Worm (Caenorhabditis elegans): ENCODE data around the gene idpp-4.

The idpp-4 gene

ce11 chrII:10302646-10303045 is 18.6 kb upstream of the idpp-4 start, which contains the start of gene clpp-1 (continued):
- TF ChIP-seq zip-11 (GFP tag; IDR thresholded peaks at IDR 0.05): no peak
- TF ChIP-seq lim-7 (GFP tag; IDR thresholded peaks at IDR 0.05): no peak
- TF ChIP-seq lin-15B (tag; optimal IDR thresholded peaks at IDR 0.05): no peak
- no peak for TF ChIP-seq R02D3.7 (tag; optimal IDR thresholded peaks at IDR 0.05)
- TF ChIP-seq dmd-8 (GFP tag; IDR thresholded peaks at IDR 0.05): no peak
- TF ChIP-seq T20F7.1 (GFP tag; optimal IDR thresholded peaks at IDR 0.05): peak; percentile 19
- no peak for TF ChIP-seq nhr-102 (tag; optimal IDR thresholded peaks at IDR 0.05)
- peak; percentile 20 for TF ChIP-seq hlh-11 (tag; optimal IDR thresholded peaks at IDR 0.05)
- peak; percentile 17 for TF ChIP-seq dpl-1 (GFP tag; optimal IDR thresholded peaks at IDR 0.05)
- no peak for TF ChIP-seq duxl-1 (tag; optimal IDR thresholded peaks at IDR 0.05; ENCODE audit: poor library complexity)
- no peak for TF ChIP-seq zfp-2 (tag; optimal IDR thresholded peaks at IDR 0.05)
- TF ChIP-seq sdz-12 (GFP tag; optimal IDR thresholded peaks at IDR 0.05): no peak
- TF ChIP-seq pqm-1 (tag; optimal IDR thresholded peaks at IDR 0.05): no peak
- no peak for TF ChIP-seq lin-39 (tag; optimal IDR thresholded peaks at IDR 0.05)
- no peak for TF ChIP-seq php-3 (GFP tag; IDR thresholded peaks at IDR 0.05)
- TF ChIP-seq mes-2 (tag; optimal IDR thresholded peaks at IDR 0.05; ENCODE audit: poor library complexity, severe bottlenecking): peak; percentile 16
- TF ChIP-seq zip-2 (tag; optimal IDR thresholded peaks at IDR 0.05): no peak
- peak; percentile 29 for TF ChIP-seq hlh-30 (tag; optimal IDR thresholded peaks at IDR 0.05; ENCODE audit: insufficient read depth)
- peak in 1 of 2 experiments; percentile 31 for TF ChIP-seq lsy-2 (tag; optimal IDR thresholded peaks at IDR 0.05)
- no peak for TF ChIP-seq lin-13 (GFP tag; optimal IDR thresholded peaks at IDR 0.05)
- TF ChIP-seq vab-7 (GFP tag; IDR thresholded peaks at IDR 0.05): no peak
- no peak for TF ChIP-seq snpc-1.2 (GFP tag; IDR thresholded peaks at IDR 0.05)
- TF ChIP-seq nhr-77 (tag; optimal IDR thresholded peaks at IDR 0.05): no peak
- no peak for TF ChIP-seq nhr-48 (tag; optimal IDR thresholded peaks at IDR 0.05)
- peak; percentile 66; the same call in 1 of the 2 replicates for TF ChIP-seq zfp-3 (GFP tag; conservative IDR thresholded peaks at IDR 0.05)
- TF ChIP-seq nhr-28 (tag; optimal IDR thresholded peaks at IDR 0.05): no peak
- TF ChIP-seq lir-3 (tag; optimal IDR thresholded peaks at IDR 0.05): no peak
- peak; percentile 82 for TF ChIP-seq ama-1 (optimal IDR thresholded peaks at IDR 0.05)
- no peak for TF ChIP-seq tag-97 (GFP tag; IDR thresholded peaks at IDR 0.05)
- TF ChIP-seq daf-16 (GFP tag; optimal IDR thresholded peaks at IDR 0.05): no peak
- no peak for TF ChIP-seq daf-16 (tag; optimal IDR thresholded peaks at IDR 0.05)
- TF ChIP-seq ctbp-1 (GFP tag; IDR thresholded peaks at IDR 0.05): 0 out of 2 replicates have a peak, but pooled peaks have one; percentile 6
- TF ChIP-seq dmd-6 (GFP tag; IDR thresholded peaks at IDR 0.05): no peak
- TF ChIP-seq fkh-10 (GFP tag; optimal IDR thresholded peaks at IDR 0.05): no peak

DNA sequence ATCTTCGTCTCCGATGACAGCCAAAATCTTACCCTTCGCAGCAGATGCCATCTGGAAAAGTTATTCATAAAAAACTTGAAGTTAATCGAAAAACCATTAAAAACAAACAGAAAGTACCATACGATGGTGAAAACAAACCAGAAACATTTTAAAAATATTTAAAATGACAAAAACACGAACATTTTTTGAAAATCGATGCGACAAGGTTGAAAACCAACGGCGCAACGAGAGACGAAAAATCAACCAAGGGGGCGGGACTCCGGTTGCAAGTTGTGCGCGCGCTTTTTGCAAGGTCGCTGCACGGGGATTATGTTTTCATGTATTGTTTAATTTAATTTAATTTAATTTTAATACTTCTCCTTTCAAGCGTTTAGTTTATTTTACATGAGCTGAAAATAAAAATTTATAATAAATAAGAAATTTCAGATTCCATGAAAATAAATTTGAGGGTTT is 17.6 kb upstream of the idpp-4 start, which contains the start of gene vha-9:
Gene vha-9 (minus strand): TSS at position 51 of the 453 bp plus-strand sequence.
- peak; percentile 75 for TF ChIP-seq dve-1 (tag; optimal IDR thresholded peaks at IDR 0.05; ENCODE audit: insufficient read depth)
- peak; percentile 89 for TF ChIP-seq mes-2 (tag; optimal IDR thresholded peaks at IDR 0.05; ENCODE audit: poor library complexity, severe bottlenecking)
- TF ChIP-seq hmg-1.1 (GFP tag; IDR thresholded peaks at IDR 0.05): peak; percentile 10; the same call in 1 of the 2 replicates
- TF ChIP-seq dmd-6 (GFP tag; IDR thresholded peaks at IDR 0.05): peak; percentile 31; the same call in 1 of the 2 replicates
- peak; percentile 51 for TF ChIP-seq rbr-2 (tag; optimal IDR thresholded peaks at IDR 0.05)
- peak; percentile 41 for TF ChIP-seq pqm-1 (tag; optimal IDR thresholded peaks at IDR 0.05)
- peak; percentile 62 for TF ChIP-seq hlh-11 (tag; optimal IDR thresholded peaks at IDR 0.05)
- 0 out of 2 replicates have a peak, but pooled peaks have one; percentile 26 for TF ChIP-seq T26A8.4 (GFP tag; IDR thresholded peaks at IDR 0.05)
- peak; percentile 78 for TF ChIP-seq dpl-1 (GFP tag; optimal IDR thresholded peaks at IDR 0.05)
- TF ChIP-seq zip-11 (GFP tag; IDR thresholded peaks at IDR 0.05): no peak
- peak; percentile 59 for TF ChIP-seq lin-13 (GFP tag; optimal IDR thresholded peaks at IDR 0.05)
- TF ChIP-seq hif-1 (tag; optimal IDR thresholded peaks at IDR 0.05): peak in 1 of 2 experiments; percentile 54
- TF ChIP-seq ces-1 (GFP tag; optimal IDR thresholded peaks at IDR 0.05): no peak
- no peak for TF ChIP-seq ceh-82 (tag; optimal IDR thresholded peaks at IDR 0.05)
- peak in 1 of 2 experiments; percentile 15 for TF ChIP-seq unc-62 (GFP tag; optimal IDR thresholded peaks at IDR 0.05 in 1 of 2)
- no peak for TF ChIP-seq unc-62 (tag; optimal IDR thresholded peaks at IDR 0.05)
- TF ChIP-seq arid-1 (GFP tag; conservative IDR thresholded peaks at IDR 0.05): 0 out of 2 replicates have a peak, but pooled peaks have one; percentile 35
- TF ChIP-seq lin-38 (GFP tag; IDR thresholded peaks at IDR 0.05): peak; percentile 65
- peak in 1 of 2 experiments; percentile 37 for TF ChIP-seq lsy-2 (tag; optimal IDR thresholded peaks at IDR 0.05)
- TF ChIP-seq fkh-10 (GFP tag; optimal IDR thresholded peaks at IDR 0.05): peak; percentile 33
- no peak for TF ChIP-seq zfp-3 (GFP tag; conservative IDR thresholded peaks at IDR 0.05)
- peak; percentile 62 for TF ChIP-seq nhr-28 (tag; optimal IDR thresholded peaks at IDR 0.05)
- TF ChIP-seq zfp-2 (tag; optimal IDR thresholded peaks at IDR 0.05): no peak
- peak; percentile 63 for TF ChIP-seq ama-1 (optimal IDR thresholded peaks at IDR 0.05)
- peak; percentile 70; the same call in 1 of the 2 replicates for TF ChIP-seq daf-19 (GFP tag; conservative IDR thresholded peaks at IDR 0.05)
- TF ChIP-seq pha-4 (GFP tag; IDR thresholded peaks at IDR 0.05): 0 out of 2 replicates have a peak, but pooled peaks have one; percentile 46
- TF ChIP-seq pha-4 (tag; optimal IDR thresholded peaks at IDR 0.05): no peak
- peak; percentile 53 for TF ChIP-seq nhr-77 (tag; optimal IDR thresholded peaks at IDR 0.05)

All from whole organism, L4 larva.